Fruit fly (Drosophila melanogaster): ENCODE data around the gene CG8112.

DNA sequence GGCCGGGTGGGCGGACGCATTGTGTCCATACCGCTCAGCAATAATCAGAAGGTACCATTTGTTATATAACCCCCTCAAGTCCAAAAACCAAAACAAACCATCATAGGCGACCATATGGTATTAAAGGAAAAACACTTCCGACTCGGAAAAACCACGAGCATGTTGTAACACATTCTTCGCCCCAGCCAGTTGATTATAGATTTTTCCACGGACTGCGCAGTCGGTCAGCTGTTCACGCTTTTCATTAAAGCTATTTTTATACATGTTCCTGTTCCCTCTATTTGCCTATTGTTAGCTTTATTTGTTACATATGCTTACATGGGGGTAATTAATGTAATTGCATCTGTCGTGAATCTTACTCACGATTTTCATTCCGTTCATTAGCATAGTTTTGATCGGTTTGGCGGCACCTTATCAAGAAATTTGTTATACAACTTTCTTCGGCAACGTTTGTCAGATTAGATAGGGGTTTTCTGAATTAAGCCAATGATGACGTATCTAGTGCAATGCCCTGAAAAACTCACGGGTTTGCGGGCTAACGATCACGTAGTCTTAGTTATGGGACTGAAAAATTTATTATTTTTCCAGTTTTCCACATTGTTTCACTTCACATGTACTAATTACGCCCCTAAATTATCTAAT lies 47.9 kb upstream of the CG8112 start:
- TF ChIP-seq CG8478 (optimal IDR thresholded peaks at IDR 0.05) (no peak), CTCF (optimal IDR thresholded peaks at IDR 0.05) (no peak)

All from S2 (cell line).